Fruit fly (Drosophila melanogaster) Kc167 (cell line): ENCODE measurements around the gene bora.

Source experiments
- Myc ChIP-seq: fragments of >200 bp; optimal IDR thresholded peaks from 2 replicates; lab custom pipeline; 2017; ENCODE audit warnings: missing external identifiers
- Sin3A ChIP-seq: fragments of >200 bp; optimal IDR thresholded peaks from 2 replicates; lab custom pipeline; 2018; ENCODE audit warnings: missing external identifiers
- h ChIP-seq: fragments of >200 bp; optimal IDR thresholded peaks from 3 replicates; lab custom pipeline; 2018; ENCODE audit warnings: missing external identifiers
- insv ChIP-seq: fragments of >200 bp; optimal IDR thresholded peaks from 3 replicates; lab custom pipeline; 2018; ENCODE audit warnings: missing external identifiers
- psq ChIP-seq: fragments of >200 bp; optimal IDR thresholded peaks from 2 replicates; lab custom pipeline; 2017; ENCODE audit warnings: missing external identifiers
- ttk ChIP-seq: sonication (Bioruptor generic); optimal IDR thresholded peaks from 2 replicates; lab custom pipeline; 2017; ENCODE audit warnings: missing external identifiers

The bora gene

dm6 chr3L:18640584-18641527 lies 18.4 kb downstream of the bora start:
- TF ChIP-seq h (lab: Kevin White, UChicago), result no peak
- no peak for TF ChIP-seq psq (lab: Kevin White, UChicago)

dm6 chr3L:18643222-18643621 lies 20.7 kb downstream of the bora start:
- no peak for TF ChIP-seq h (lab: Kevin White, UChicago)
- no peak for TF ChIP-seq Myc (lab: Kevin White, UChicago)
- no peak for TF ChIP-seq insv (lab: Kevin White, UChicago)
- no peak for TF ChIP-seq Sin3A
- TF ChIP-seq psq (lab: Kevin White, UChicago), result no peak
- TF ChIP-seq ttk, result no peak

- TF ChIP-seq ttk, result no peak
- no peak for TF ChIP-seq insv (lab: Kevin White, UChicago)
- TF ChIP-seq h (lab: Kevin White, UChicago), result no peak
- no peak for TF ChIP-seq Myc (lab: Kevin White, UChicago)
- no peak for TF ChIP-seq Sin3A
- no peak for TF ChIP-seq psq (lab: Kevin White, UChicago)
Observed at dm6 chr3L:18653737-18654136, 31.2 kb downstream of the bora start.

dm6 chr3L:18665594-18665993 lies 43.1 kb downstream of the bora start:
- TF ChIP-seq psq (lab: Kevin White, UChicago) (no peak), ttk (no peak), Myc (lab: Kevin White, UChicago) (no peak), Sin3A (no peak), insv (lab: Kevin White, UChicago) (no peak), h (lab: Kevin White, UChicago) (no peak)

- no peak for TF ChIP-seq h (lab: Kevin White, UChicago)
- TF ChIP-seq ttk, result no peak
- no peak for TF ChIP-seq insv (lab: Kevin White, UChicago)
- no peak for TF ChIP-seq psq (lab: Kevin White, UChicago)
- no peak for TF ChIP-seq Myc (lab: Kevin White, UChicago)
- no peak for TF ChIP-seq Sin3A
Observed at dm6 chr3L:18667115-18667514, 44.6 kb downstream of the bora start, which contains the start of gene CG42495. Gene CG42495 (plus strand): TSS chr3L:18667361.

dm6 chr3L:18669874-18670273 lies 47.4 kb downstream of the bora start:
- no peak for TF ChIP-seq insv (lab: Kevin White, UChicago)
- TF ChIP-seq Sin3A, result no peak
- no peak for TF ChIP-seq ttk
- no peak for TF ChIP-seq Myc (lab: Kevin White, UChicago)
- TF ChIP-seq psq (lab: Kevin White, UChicago), result no peak
- TF ChIP-seq h (lab: Kevin White, UChicago), result no peak

dm6 chr3L:18672203-18672602 lies 49.7 kb downstream of the bora start:
- TF ChIP-seq Sin3A (no peak), Myc (lab: Kevin White, UChicago) (no peak), insv (lab: Kevin White, UChicago) (no peak), h (lab: Kevin White, UChicago) (no peak)

- TF ChIP-seq Sin3A (peak; percentile 83), Myc (lab: Kevin White, UChicago) (no peak), h (lab: Kevin White, UChicago) (no peak), psq (lab: Kevin White, UChicago) (no peak)
Observed at dm6 chr3L:18672986-18673633, 50.6 kb downstream of the bora start, which contains the start of gene Capr. Gene Capr (minus strand): TSS chr3L:18673324.
